Fruit fly (Drosophila melanogaster) whole organism, embryonic: ENCODE results near the gene Pnn.

Experiments used
- Ada2b ChIP-seq: fragments of 200-800 bp; sonication (Bioruptor generic); IDR thresholded peaks from 2 replicates; pipeline ENCODE4 v1.3.6; 2022; ENCODE audit warnings: missing biosample characterization, missing genetic modification characterization
- Asciz ChIP-seq: fragments of 200-800 bp; sonication (Bioruptor generic); optimal IDR thresholded peaks from 2 replicates; lab custom pipeline; 2017; ENCODE audit warnings: missing biosample characterization, mild to moderate bottlenecking, missing genetic modification characterization, missing genetic modification reagents
- CG10147 ChIP-seq: fragments of 200-800 bp; sonication (Bioruptor generic); optimal IDR thresholded peaks from 2 replicates; lab custom pipeline; 2019; ENCODE audit warnings: missing biosample characterization, mild to moderate bottlenecking, missing genetic modification characterization, moderate library complexity
- CG11456 ChIP-seq: fragments of 200-800 bp; sonication (Bioruptor generic); IDR thresholded peaks from 3 replicates; pipeline ENCODE4 v1.3.6; 2022; ENCODE audit warnings: missing biosample characterization, missing genetic modification characterization
- CG12155 ChIP-seq: fragments of 200-800 bp; sonication (Bioruptor generic); optimal IDR thresholded peaks from 3 replicates; lab custom pipeline; 2016; ENCODE audit warnings: missing biosample characterization, missing genetic modification characterization
- CG15073 ChIP-seq: fragments of 200-800 bp; sonication (Bioruptor generic); optimal IDR thresholded peaks from 2 replicates; lab custom pipeline; 2016; ENCODE audit warnings: missing biosample characterization, missing genetic modification characterization
- CG17186 ChIP-seq: fragments of 200-800 bp; sonication (Bioruptor generic); optimal IDR thresholded peaks from 3 replicates; lab custom pipeline; 2017; ENCODE audit warnings: missing biosample characterization, missing genetic modification reagents, missing genetic modification characterization
- CG17328 ChIP-seq: fragments of 200-800 bp; sonication (Bioruptor generic); IDR thresholded peaks from 2 replicates; pipeline ENCODE4 v1.3.6; 2022; ENCODE audit warnings: missing biosample characterization, missing genetic modification characterization
- CG2129 ChIP-seq: fragments of 200-800 bp; sonication (Bioruptor generic); IDR thresholded peaks from 2 replicates; pipeline ENCODE4 v1.3.6; 2022; ENCODE audit warnings: missing biosample characterization, missing genetic modification characterization; ENCODE audit not compliant: partially characterized antibody
- CG2199 ChIP-seq: fragments of 200-800 bp; sonication (Bioruptor generic); IDR thresholded peaks from 3 replicates; pipeline ENCODE4 v1.3.6; 2022; ENCODE audit warnings: missing biosample characterization, missing genetic modification characterization
- CG4730 ChIP-seq: fragments of 200-800 bp; sonication (Bioruptor generic); IDR thresholded peaks from 2 replicates; pipeline ENCODE4 v1.3.6; 2022; ENCODE audit warnings: missing biosample characterization, missing genetic modification characterization
- CG7745 ChIP-seq: fragments of 200-800 bp; sonication (Bioruptor generic); optimal IDR thresholded peaks from 2 replicates; lab custom pipeline; 2018; ENCODE audit warnings: missing biosample characterization, mild to moderate bottlenecking, missing genetic modification characterization, moderate library complexity
- CG8765 ChIP-seq: fragments of 200-800 bp; sonication (Bioruptor generic); IDR thresholded peaks from 2 replicates; pipeline ENCODE4 v1.3.6; 2022; ENCODE audit warnings: missing biosample characterization, missing genetic modification characterization
- CHES-1-like ChIP-seq: fragments of 200-800 bp; sonication (Bioruptor generic); optimal IDR thresholded peaks from 2 replicates; lab custom pipeline; 2016; ENCODE audit warnings: missing biosample characterization, missing genetic modification characterization
- Camta ChIP-seq: fragments of 200-800 bp; sonication (Bioruptor generic); optimal IDR thresholded peaks from 2 replicates; lab custom pipeline; 2016; ENCODE audit warnings: missing biosample characterization, missing genetic modification characterization
- Dek ChIP-seq: fragments of 200-800 bp; sonication (Bioruptor generic); optimal IDR thresholded peaks from 3 replicates; lab custom pipeline; 2019; ENCODE audit warnings: missing biosample characterization, mild to moderate bottlenecking, missing genetic modification characterization, moderate library complexity
- Dip2 ChIP-seq: fragments of 200-800 bp; sonication (Bioruptor generic); IDR thresholded peaks from 2 replicates; pipeline ENCODE4 v1.3.6; 2022; ENCODE audit warnings: missing biosample characterization, missing genetic modification characterization
- E2f2 ChIP-seq: fragments of 200-800 bp; sonication (Bioruptor generic); IDR thresholded peaks from 2 replicates; pipeline ENCODE4 v1.3.6; 2022; ENCODE audit warnings: missing biosample characterization, missing genetic modification characterization
- Fer3 ChIP-seq: fragments of 200-800 bp; sonication (Bioruptor generic); optimal IDR thresholded peaks from 2 replicates; lab custom pipeline; 2018; ENCODE audit warnings: missing biosample characterization, mild to moderate bottlenecking, missing genetic modification characterization, moderate library complexity
- HLH3B ChIP-seq: fragments of 200-800 bp; sonication (Bioruptor generic); IDR thresholded peaks from 2 replicates; pipeline ENCODE4 v1.3.6; 2022; ENCODE audit warnings: missing biosample characterization, missing genetic modification characterization
- Lim3 ChIP-seq: fragments of 200-800 bp; sonication (Bioruptor generic); IDR thresholded peaks from 2 replicates; pipeline ENCODE4 v1.3.6; 2022; ENCODE audit warnings: missing biosample characterization, missing genetic modification characterization
- Med ChIP-seq: fragments of 200-800 bp; sonication (Bioruptor generic); peaks from one replicate; lab custom pipeline; 2016; ENCODE audit warnings: missing biosample characterization, missing genetic modification characterization, mild to moderate bottlenecking, inconsistent platforms, moderate library complexity
- NK7.1 ChIP-seq: fragments of 200-800 bp; sonication (Bioruptor generic); optimal IDR thresholded peaks from 3 replicates; lab custom pipeline; 2016; ENCODE audit warnings: missing biosample characterization, missing genetic modification characterization
- Nf-YB ChIP-seq: fragments of 200-800 bp; sonication (Bioruptor generic); optimal IDR thresholded peaks from 3 replicates; lab custom pipeline; 2019; ENCODE audit warnings: missing biosample characterization, mild to moderate bottlenecking, missing genetic modification characterization, moderate library complexity
- Nf-YC ChIP-seq: fragments of 200-800 bp; optimal IDR thresholded peaks from 3 replicates; lab custom pipeline; 2019; ENCODE audit warnings: missing biosample characterization, mild to moderate bottlenecking, missing genetic modification characterization, moderate library complexity
- Six4 ChIP-seq: fragments of 200-800 bp; sonication (Bioruptor generic); optimal IDR thresholded peaks from 2 replicates; lab custom pipeline; 2016; ENCODE audit warnings: missing biosample characterization, missing genetic modification characterization
- az2 ChIP-seq: fragments of 200-800 bp; sonication (Bioruptor generic); optimal IDR thresholded peaks from 3 replicates; lab custom pipeline; 2016; ENCODE audit warnings: missing biosample characterization, missing genetic modification characterization
- btn ChIP-seq: fragments of 200-800 bp; sonication (Bioruptor generic); optimal IDR thresholded peaks from 2 replicates; lab custom pipeline; 2016; ENCODE audit warnings: missing biosample characterization, missing genetic modification characterization
- cg ChIP-seq: fragments of 200-800 bp; sonication (Bioruptor generic); optimal IDR thresholded peaks from 3 replicates; lab custom pipeline; 2019; ENCODE audit warnings: missing biosample characterization, mild to moderate bottlenecking, missing genetic modification characterization, moderate library complexity
- dmrt11E ChIP-seq: fragments of 200-800 bp; sonication (Bioruptor generic); optimal IDR thresholded peaks from 3 replicates; lab custom pipeline; 2018; ENCODE audit warnings: missing biosample characterization, mild to moderate bottlenecking, missing genetic modification characterization, moderate library complexity
- emc ChIP-seq: fragments of 200-800 bp; sonication (Bioruptor generic); optimal IDR thresholded peaks from 2 replicates; lab custom pipeline; 2016; ENCODE audit warnings: missing biosample characterization, missing genetic modification characterization
- eyg ChIP-seq: fragments of 200-800 bp; sonication (Bioruptor generic); optimal IDR thresholded peaks from 3 replicates; lab custom pipeline; 2016; ENCODE audit warnings: missing biosample characterization, missing genetic modification characterization
- gce ChIP-seq: fragments of 200-800 bp; sonication (Bioruptor generic); IDR thresholded peaks from 3 replicates; pipeline ENCODE4 v1.3.6; 2022; ENCODE audit warnings: missing biosample characterization, missing genetic modification characterization
- hkb ChIP-seq, 2 experiments: fragments of 200-800 bp in 1 of 2; fragments of >200 bp in 1 of 2; sonication (Bioruptor generic) in 1 of 2; IDR thresholded peaks in 1 of 2; optimal IDR thresholded peaks in 1 of 2; 2 replicates each; pipeline versions ENCODE4 v1.3.6 to Lab custom; 2017 to 2022; ENCODE audit warnings: missing biosample characterization in 1 of 2, missing genetic modification characterization in 1 of 2
- hth ChIP-seq: fragments of >200 bp; optimal IDR thresholded peaks from 2 replicates; lab custom pipeline; 2017; ENCODE audit warnings: inconsistent platforms
- lbe ChIP-seq: fragments of 200-800 bp; sonication (Bioruptor generic); optimal IDR thresholded peaks from 2 replicates; lab custom pipeline; 2016; ENCODE audit warnings: missing biosample characterization, mild to moderate bottlenecking, missing genetic modification characterization
- lov ChIP-seq, 2 experiments: fragments of 200-800 bp in 1 of 2; fragments of >200 bp in 1 of 2; sonication (Bioruptor generic) in 1 of 2; IDR thresholded peaks in 1 of 2; optimal IDR thresholded peaks in 1 of 2; 2 replicates in 1 of 2; 3 replicates in 1 of 2; pipeline versions ENCODE4 v1.3.6 to Lab custom; 2017 to 2022; ENCODE audit warnings: missing biosample characterization in 1 of 2, missing genetic modification characterization in 1 of 2
- onecut ChIP-seq: fragments of 200-800 bp; sonication (Bioruptor generic); IDR thresholded peaks from 2 replicates; pipeline ENCODE4 v1.3.6; 2022; ENCODE audit warnings: missing biosample characterization, missing genetic modification characterization
- pan ChIP-seq, 4 experiments: fragments of >200 bp in 3 of 4; fragments of 200-800 bp in 1 of 4; sonication (Bioruptor generic) in 1 of 4; optimal IDR thresholded peaks in 3 of 4; IDR thresholded peaks in 1 of 4; 2 replicates each; pipeline versions ENCODE4 v1.3.6 to Lab custom; 2017 to 2022; ENCODE audit warnings: missing biosample characterization in 2 of 4, missing genetic modification characterization in 2 of 4, mixed read lengths in 1 of 4
- salm ChIP-seq: fragments of 200-800 bp; sonication (Bioruptor generic); optimal IDR thresholded peaks from 2 replicates; lab custom pipeline; 2018; ENCODE audit warnings: missing biosample characterization, mild to moderate bottlenecking, missing genetic modification characterization
- seq ChIP-seq: fragments of 200-800 bp; sonication (Bioruptor generic); IDR thresholded peaks from 2 replicates; pipeline ENCODE4 v1.3.6; 2022; ENCODE audit warnings: missing biosample characterization, missing genetic modification characterization
- sob ChIP-seq: fragments of 200-800 bp; sonication (Bioruptor generic); IDR thresholded peaks from 2 replicates; pipeline ENCODE4 v1.3.6; 2022; ENCODE audit warnings: missing biosample characterization, missing genetic modification characterization
- sqz ChIP-seq: fragments of 200-800 bp; sonication (Bioruptor generic); optimal IDR thresholded peaks from 3 replicates; lab custom pipeline; 2018; ENCODE audit warnings: missing biosample characterization, mild to moderate bottlenecking, missing genetic modification characterization
- tll ChIP-seq, 2 experiments: fragments of 200-800 bp in 1 of 2; fragments of >200 bp in 1 of 2; sonication (Bioruptor generic) in 1 of 2; optimal IDR thresholded peaks; 2 replicates each; lab custom pipeline; 2017 to 2019; ENCODE audit warnings: missing biosample characterization in 2 of 2, missing genetic modification characterization in 2 of 2, mild to moderate bottlenecking in 1 of 2, moderate library complexity in 1 of 2
- wdn ChIP-seq: fragments of 200-800 bp; sonication (Bioruptor generic); IDR thresholded peaks from 2 replicates; pipeline ENCODE4 v1.3.6; 2022; ENCODE audit warnings: missing biosample characterization, missing genetic modification characterization
- zf30C ChIP-seq: fragments of 200-800 bp; sonication (Bioruptor generic); optimal IDR thresholded peaks from 3 replicates; lab custom pipeline; 2018; ENCODE audit warnings: missing biosample characterization, mild to moderate bottlenecking, missing genetic modification characterization
- zfh1 ChIP-seq: fragments of 200-800 bp; sonication (Bioruptor generic); IDR thresholded peaks from 3 replicates; pipeline ENCODE4 v1.3.6; 2022; ENCODE audit warnings: missing biosample characterization, missing genetic modification characterization

The Pnn gene

DNA sequence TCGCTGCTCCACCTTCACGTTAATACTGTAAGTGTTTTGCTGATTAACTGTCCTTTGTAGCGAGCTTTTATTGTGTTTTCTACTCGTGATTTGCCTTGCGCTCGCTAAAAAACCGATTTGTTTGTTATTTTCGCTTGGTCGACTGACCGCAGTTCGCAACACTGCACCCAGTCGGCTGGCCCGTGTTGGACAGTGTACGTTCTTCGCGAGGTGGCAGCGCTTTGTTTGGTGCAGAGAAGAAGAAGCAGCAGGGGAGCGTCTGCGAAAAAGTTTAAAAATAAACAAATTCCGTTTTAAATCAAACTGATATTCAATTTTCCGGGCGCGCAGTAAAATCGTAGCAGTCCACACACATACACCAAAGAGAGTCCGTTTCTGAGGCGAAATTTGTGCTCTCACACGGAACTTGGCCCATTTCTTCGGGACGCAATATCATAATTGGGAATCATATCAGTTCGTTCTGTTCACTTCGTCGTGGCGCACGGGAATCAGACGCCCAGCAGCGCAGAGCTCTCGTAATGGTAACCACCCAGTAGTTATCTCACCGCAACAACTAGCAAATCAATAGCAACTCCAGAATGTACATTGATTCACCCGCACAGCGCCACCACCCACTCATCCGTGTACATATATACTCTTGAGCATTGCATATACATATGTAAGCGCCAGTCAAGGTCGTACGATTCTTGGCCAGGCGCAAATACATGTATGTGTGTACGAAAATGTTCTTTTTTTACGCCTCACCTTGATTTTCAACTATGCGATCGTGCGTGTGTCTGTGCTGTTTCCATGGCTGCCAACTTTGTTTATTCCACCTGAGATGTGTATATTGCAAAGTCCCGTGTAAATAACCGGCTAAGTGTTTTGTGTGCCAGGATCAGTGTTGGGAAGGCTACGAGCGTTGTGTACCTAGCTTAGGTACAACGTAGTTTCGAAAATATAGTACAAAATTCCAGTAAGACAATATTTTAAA is 27.2 kb downstream of the Pnn start, which contains the start of gene Naa80 (continued):
- peak; percentile 37 for TF ChIP-seq CG10147 (GFP tag; lab: Kevin White, UChicago)
- TF ChIP-seq dmrt11E (tag; lab: Kevin White, UChicago), result peak; percentile 16
- peak; percentile 84 for TF ChIP-seq E2f2 (GFP tag; lab: Robert Waterston, UW)
- TF ChIP-seq salm (tag; lab: Kevin White, UChicago), result no peak
- peak; percentile 15; the same call in 1 of the 3 replicates for TF ChIP-seq CG2199
- TF ChIP-seq CG17186, result peak; percentile 64
- TF ChIP-seq CG11456 (GFP tag; lab: Robert Waterston, UW), result peak; percentile 80
- no peak for TF ChIP-seq Dip2 (GFP tag; lab: Robert Waterston, UW)
- TF ChIP-seq emc, result peak; percentile 32
- TF ChIP-seq hkb (optimal IDR thresholded peaks at IDR 0.05; lab: Kevin White, UChicago), result peak; percentile 81
- peak; percentile 37; the same call in 1 of the 2 replicates for TF ChIP-seq hkb (GFP tag; IDR thresholded peaks at IDR 0.05; lab: Robert Waterston, UW)
- peak; percentile 45 for TF ChIP-seq Fer3 (tag; lab: Kevin White, UChicago)
- TF ChIP-seq Lim3 (GFP tag; lab: Robert Waterston, UW), result no peak
- no peak for TF ChIP-seq Nf-YB (GFP tag; lab: Kevin White, UChicago)
- TF ChIP-seq onecut (GFP tag; lab: Robert Waterston, UW), result peak; percentile 41; the same call in 1 of the 2 replicates
- TF ChIP-seq cg (GFP tag; lab: Kevin White, UChicago), result peak; percentile 51
- no peak for TF ChIP-seq CG4730
- TF ChIP-seq CG12155 (GFP tag; lab: Kevin White, UChicago), result peak; percentile 74
- TF ChIP-seq btn (GFP tag; lab: Kevin White, UChicago), result no peak
- no peak for TF ChIP-seq hth (lab: Kevin White, UChicago)
- no peak; the same call in 1 of the 2 replicates for TF ChIP-seq CG17328 (GFP tag; lab: Robert Waterston, UW)
- TF ChIP-seq CG15073 (GFP tag; lab: Kevin White, UChicago), result no peak
- peak; percentile 64 for TF ChIP-seq zfh1
- peak in 1 of 2 experiments; percentile 32 for TF ChIP-seq tll (GFP tag; optimal IDR thresholded peaks at IDR 0.05; lab: Kevin White, UChicago)
- TF ChIP-seq zf30C (GFP tag; lab: Kevin White, UChicago), result no peak
- no peak for TF ChIP-seq pan (optimal IDR thresholded peaks at IDR 0.05; lab: Kevin White, UChicago)
- TF ChIP-seq pan (GFP tag; optimal IDR thresholded peaks at IDR 0.05 in 1 of 2, IDR thresholded peaks at IDR 0.05 in 1 of 2), result peak in 1 of 2 experiments; percentile 54
- no peak for TF ChIP-seq sqz (GFP tag; lab: Kevin White, UChicago)
- no peak for TF ChIP-seq wdn (GFP tag; lab: Robert Waterston, UW)
- peak; percentile 35 for TF ChIP-seq Camta (GFP tag; lab: Kevin White, UChicago)
- TF ChIP-seq CHES-1-like (GFP tag; lab: Kevin White, UChicago), result peak; percentile 94
- TF ChIP-seq NK7.1 (GFP tag; lab: Kevin White, UChicago), result peak; percentile 31
- TF ChIP-seq Dek (tag; lab: Kevin White, UChicago), result peak; percentile 34
- TF ChIP-seq az2 (GFP tag; lab: Kevin White, UChicago), result peak; percentile 44
- no peak for TF ChIP-seq CG7745 (tag; lab: Kevin White, UChicago)
- TF ChIP-seq Med, result peak; percentile 99
- peak; percentile 59 for TF ChIP-seq eyg (GFP tag; lab: Kevin White, UChicago)
- peak; percentile 38; the same call in 1 of the 2 replicates for TF ChIP-seq CG8765 (GFP tag; lab: Robert Waterston, UW)
- no peak for TF ChIP-seq Asciz (GFP tag; lab: Kevin White, UChicago)
- peak; percentile 1 for TF ChIP-seq Six4 (GFP tag; lab: Kevin White, UChicago)
- no peak for TF ChIP-seq Ada2b (GFP tag; lab: Robert Waterston, UW)
- 0 out of 2 replicates have a peak, but pooled peaks have one; percentile 33 for TF ChIP-seq seq (GFP tag; lab: Robert Waterston, UW)
- peak; percentile 58 for TF ChIP-seq HLH3B (GFP tag; lab: Robert Waterston, UW)
- TF ChIP-seq CG2129 (GFP tag; lab: Robert Waterston, UW), result no peak
- no peak for TF ChIP-seq lov (optimal IDR thresholded peaks at IDR 0.05; lab: Kevin White, UChicago)
- peak; percentile 26; the same call in 1 of the 3 replicates for TF ChIP-seq lov (GFP tag; IDR thresholded peaks at IDR 0.05; lab: Robert Waterston, UW)
- peak; percentile 86 for TF ChIP-seq sob (GFP tag; lab: Robert Waterston, UW)
- peak; percentile 52 for TF ChIP-seq Nf-YC (tag; lab: Kevin White, UChicago)
- TF ChIP-seq lbe, result peak; percentile 63
- TF ChIP-seq gce (GFP tag; lab: Robert Waterston, UW), result no peak
